Fruit fly (Drosophila melanogaster) S2 (cell line): ENCODE results near the gene Ae2.

Experiments
- CG8478 ChIP-seq: fragments of >200 bp; optimal IDR thresholded peaks from 2 replicates; lab custom pipeline; 2018
- CTCF ChIP-seq, 2 experiments: fragments of >200 bp; optimal IDR thresholded peaks; 2 replicates each; lab custom pipeline; 2018

dm6 chr3L:9742342-9742741, 21.0 kb upstream of the Ae2 start:
- TF ChIP-seq CTCF (optimal IDR thresholded peaks at IDR 0.05; lab: Kevin White, UChicago) (no peak), CG8478 (lab: Kevin White, UChicago) (no peak)
